Fruit fly (Drosophila melanogaster): ENCODE results near the gene ct.

DNA sequence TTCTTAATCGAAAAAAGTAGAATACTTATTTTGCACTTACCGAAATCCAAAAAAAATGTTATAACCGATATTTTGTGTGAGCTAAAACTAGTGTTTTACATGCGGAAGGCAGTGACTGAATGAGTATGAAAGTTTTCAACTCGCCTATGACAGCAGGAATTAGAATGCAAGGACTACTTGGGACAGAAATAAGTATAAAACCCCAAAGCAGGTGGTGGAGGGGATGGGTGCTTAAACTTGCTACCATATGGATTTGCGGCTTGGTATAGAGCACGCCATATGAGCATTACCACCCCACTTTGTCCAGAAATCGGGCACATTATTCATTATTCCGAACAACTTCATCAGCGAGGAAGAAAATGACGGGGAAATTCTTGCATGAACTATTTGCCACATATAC is 22.2 kb upstream of the ct start, which contains the start of gene CG12689:
- TF ChIP-seq ovo (GFP tag; optimal IDR thresholded peaks at IDR 0.05) (no peak), CG7101 (tag; optimal IDR thresholded peaks at IDR 0.05) (no peak), CG11617 (GFP tag; optimal IDR thresholded peaks at IDR 0.05) (no peak), CG12768 (GFP tag; optimal IDR thresholded peaks at IDR 0.05) (no peak), bab1 (GFP tag; optimal IDR thresholded peaks at IDR 0.05) (no peak), CG33017 (tag; optimal IDR thresholded peaks at IDR 0.05) (no peak), kay (GFP tag; ENCODE audit: borderline replicate concordance) (no peak), Hr96 (GFP tag; optimal IDR thresholded peaks at IDR 0.05) (no peak), cic (GFP tag; optimal IDR thresholded peaks at IDR 0.05) (no peak), Crg-1 (GFP tag; optimal IDR thresholded peaks at IDR 0.05) (no peak)

Data from whole organism, adult.